Fruit fly (Drosophila melanogaster) whole organism, embryonic: Measurements from ENCODE around the gene VhaAC39-1.

Experiments
- Blimp-1 ChIP-seq: fragments of 200-800 bp; sonication (Bioruptor generic); optimal IDR thresholded peaks from 3 replicates; lab custom pipeline; 2018; ENCODE audit warnings: missing biosample characterization, missing genetic modification characterization, mild to moderate bottlenecking, moderate library complexity, missing genetic modification reagents
- CG10366 ChIP-seq: fragments of 200-800 bp; sonication (Bioruptor generic); IDR thresholded peaks from 2 replicates; pipeline ENCODE4 v1.3.6; 2022; ENCODE audit warnings: missing biosample characterization, missing genetic modification characterization
- CG12769 ChIP-seq: fragments of 200-800 bp; sonication (Bioruptor generic); optimal IDR thresholded peaks from 2 replicates; lab custom pipeline; 2019; ENCODE audit warnings: missing biosample characterization, mild to moderate bottlenecking, missing genetic modification characterization, moderate library complexity
- CG13296 ChIP-seq: fragments of 200-800 bp; sonication (Bioruptor generic); optimal IDR thresholded peaks from 3 replicates; lab custom pipeline; 2018; ENCODE audit warnings: missing biosample characterization, mild to moderate bottlenecking, missing genetic modification characterization
- CG14050 ChIP-seq: fragments of 200-800 bp; sonication (Bioruptor generic); IDR thresholded peaks from 3 replicates; pipeline ENCODE4 v1.3.6; 2022; ENCODE audit warnings: missing biosample characterization, missing genetic modification characterization
- CG1603 ChIP-seq: fragments of 200-800 bp; sonication (Bioruptor generic); optimal IDR thresholded peaks from 2 replicates; lab custom pipeline; 2019; ENCODE audit warnings: missing biosample characterization, mild to moderate bottlenecking, missing genetic modification characterization, moderate library complexity
- CG17568 ChIP-seq: fragments of 200-800 bp; sonication (Bioruptor generic); optimal IDR thresholded peaks from 2 replicates; lab custom pipeline; 2018; ENCODE audit warnings: missing biosample characterization, mild to moderate bottlenecking, missing genetic modification characterization, moderate library complexity
- CG17912 ChIP-seq: fragments of 200-800 bp; sonication (Bioruptor generic); optimal IDR thresholded peaks from 2 replicates; lab custom pipeline; 2018; ENCODE audit warnings: missing biosample characterization, mild to moderate bottlenecking, missing genetic modification characterization
- CG3838 ChIP-seq: fragments of 200-800 bp; sonication (Bioruptor generic); optimal IDR thresholded peaks from 3 replicates; lab custom pipeline; 2016; ENCODE audit warnings: missing biosample characterization, missing genetic modification characterization
- CG4282 ChIP-seq: fragments of 200-800 bp; sonication (Bioruptor generic); optimal IDR thresholded peaks from 2 replicates; lab custom pipeline; 2016; ENCODE audit warnings: missing biosample characterization, missing genetic modification characterization
- CG4707 ChIP-seq: fragments of 200-800 bp; sonication (Bioruptor generic); optimal IDR thresholded peaks from 2 replicates; lab custom pipeline; 2018; ENCODE audit warnings: missing biosample characterization, mild to moderate bottlenecking, missing genetic modification characterization, moderate library complexity
- CG5180 ChIP-seq: fragments of 200-800 bp; sonication (Bioruptor generic); optimal IDR thresholded peaks from 3 replicates; lab custom pipeline; 2017; ENCODE audit warnings: missing biosample characterization, missing genetic modification characterization, mild to moderate bottlenecking, moderate library complexity, missing genetic modification reagents
- Dad ChIP-seq: fragments of 200-800 bp; sonication (Bioruptor generic); optimal IDR thresholded peaks from 3 replicates; lab custom pipeline; 2016; ENCODE audit warnings: missing biosample characterization, missing genetic modification characterization
- Deaf1 ChIP-seq: fragments of 200-800 bp; optimal IDR thresholded peaks from 3 replicates; lab custom pipeline; 2019; ENCODE audit warnings: missing biosample characterization, mild to moderate bottlenecking, missing genetic modification characterization, moderate library complexity
- Dip2 ChIP-seq: fragments of 200-800 bp; sonication (Bioruptor generic); IDR thresholded peaks from 2 replicates; pipeline ENCODE4 v1.3.6; 2022; ENCODE audit warnings: missing biosample characterization, missing genetic modification characterization
- Eip74EF ChIP-seq, 2 experiments: fragments of 200-800 bp in 1 of 2; fragments of >200 bp in 1 of 2; sonication (Bioruptor generic) in 1 of 2; optimal IDR thresholded peaks; 2 replicates each; lab custom pipeline; 2017 to 2019; ENCODE audit warnings: missing biosample characterization in 2 of 2, missing genetic modification characterization in 2 of 2, mild to moderate bottlenecking in 1 of 2, moderate library complexity in 1 of 2
- GATAe ChIP-seq: fragments of 200-800 bp; sonication (Bioruptor generic); conservative IDR thresholded peaks from 2 replicates; pipeline ENCODE4 v1.3.6; 2022; ENCODE audit warnings: missing biosample characterization, missing genetic modification characterization
- Hey ChIP-seq: fragments of 200-800 bp; sonication (Bioruptor generic); optimal IDR thresholded peaks from 3 replicates; lab custom pipeline; 2018; ENCODE audit warnings: missing biosample characterization, mild to moderate bottlenecking, missing genetic modification characterization
- Lhr ChIP-seq: fragments of 200-800 bp; sonication (Bioruptor generic); optimal IDR thresholded peaks from 3 replicates; lab custom pipeline; 2017; ENCODE audit warnings: mild to moderate bottlenecking, missing biosample characterization, missing genetic modification reagents, missing genetic modification characterization
- Lim3 ChIP-seq: fragments of 200-800 bp; sonication (Bioruptor generic); IDR thresholded peaks from 2 replicates; pipeline ENCODE4 v1.3.6; 2022; ENCODE audit warnings: missing biosample characterization, missing genetic modification characterization
- MTF-1 ChIP-seq: fragments of 200-800 bp; sonication (Bioruptor generic); optimal IDR thresholded peaks from 2 replicates; lab custom pipeline; 2018; ENCODE audit warnings: missing biosample characterization, mild to moderate bottlenecking, missing genetic modification characterization, borderline replicate concordance
- Max ChIP-seq: fragments of 200-800 bp; sonication (Bioruptor generic); optimal IDR thresholded peaks from 2 replicates; lab custom pipeline; 2016; ENCODE audit warnings: missing biosample characterization, mild to moderate bottlenecking, missing genetic modification characterization
- Med ChIP-seq: fragments of 200-800 bp; sonication (Bioruptor generic); peaks from one replicate; lab custom pipeline; 2016; ENCODE audit warnings: missing biosample characterization, missing genetic modification characterization, mild to moderate bottlenecking, inconsistent platforms, moderate library complexity
- Oaz ChIP-seq: fragments of 200-800 bp; sonication (Bioruptor generic); IDR thresholded peaks from 2 replicates; pipeline ENCODE4 v1.3.6; 2022; ENCODE audit warnings: missing biosample characterization, missing genetic modification characterization
- Oli ChIP-seq: fragments of 200-800 bp; sonication (Bioruptor generic); optimal IDR thresholded peaks from 2 replicates; lab custom pipeline; 2018; ENCODE audit warnings: missing biosample characterization, mild to moderate bottlenecking, missing genetic modification characterization, moderate library complexity
- Ravus ChIP-seq: fragments of 200-800 bp; sonication (Bioruptor generic); IDR thresholded peaks from 2 replicates; pipeline ENCODE4 v1.3.6; 2022; ENCODE audit warnings: missing biosample characterization, missing genetic modification characterization
- Rx ChIP-seq: fragments of 200-800 bp; sonication (Bioruptor generic); IDR thresholded peaks from 2 replicates; pipeline ENCODE4 v1.3.6; 2022; ENCODE audit warnings: missing biosample characterization, missing genetic modification characterization
- ase ChIP-seq: fragments of 200-800 bp; sonication (Bioruptor generic); IDR thresholded peaks from 3 replicates; pipeline ENCODE4 v1.3.6; 2022; ENCODE audit warnings: missing biosample characterization, missing genetic modification characterization
- crol ChIP-seq: fragments of 200-800 bp; sonication (Bioruptor generic); IDR thresholded peaks from 2 replicates; pipeline ENCODE4 v1.3.6; 2022; ENCODE audit warnings: missing biosample characterization, missing genetic modification characterization
- ems ChIP-seq: fragments of 200-800 bp; sonication (Bioruptor generic); optimal IDR thresholded peaks from 3 replicates; lab custom pipeline; 2016; ENCODE audit warnings: missing biosample characterization, missing genetic modification characterization
- ewg ChIP-seq: fragments of 200-800 bp; sonication (Bioruptor generic); optimal IDR thresholded peaks from 3 replicates; lab custom pipeline; 2017; ENCODE audit warnings: mild to moderate bottlenecking, missing biosample characterization, missing genetic modification reagents, missing genetic modification characterization
- fd102C ChIP-seq: fragments of 200-800 bp; sonication (Bioruptor generic); optimal IDR thresholded peaks from 2 replicates; lab custom pipeline; 2018; ENCODE audit warnings: missing biosample characterization, mild to moderate bottlenecking, missing genetic modification characterization, moderate library complexity
- gce ChIP-seq: fragments of 200-800 bp; sonication (Bioruptor generic); IDR thresholded peaks from 3 replicates; pipeline ENCODE4 v1.3.6; 2022; ENCODE audit warnings: missing biosample characterization, missing genetic modification characterization
- gcm ChIP-seq: fragments of 200-800 bp; sonication (Bioruptor generic); optimal IDR thresholded peaks from 2 replicates; lab custom pipeline; 2019; ENCODE audit warnings: missing biosample characterization, mild to moderate bottlenecking, missing genetic modification characterization, moderate library complexity
- ham ChIP-seq: fragments of 200-800 bp; sonication (Bioruptor generic); IDR thresholded peaks from 2 replicates; pipeline ENCODE4 v1.3.6; 2022; ENCODE audit warnings: missing biosample characterization, missing genetic modification characterization
- hth ChIP-seq: fragments of >200 bp; optimal IDR thresholded peaks from 2 replicates; lab custom pipeline; 2017; ENCODE audit warnings: inconsistent platforms
- ind ChIP-seq: fragments of 200-800 bp; sonication (Bioruptor generic); optimal IDR thresholded peaks from 3 replicates; lab custom pipeline; 2016; ENCODE audit warnings: missing biosample characterization, missing genetic modification characterization
- oc ChIP-seq: fragments of 200-800 bp; sonication (Bioruptor generic); optimal IDR thresholded peaks from 2 replicates; lab custom pipeline; 2018; ENCODE audit warnings: missing biosample characterization, mild to moderate bottlenecking, missing genetic modification characterization, moderate library complexity
- prd ChIP-seq, 3 experiments: fragments of >200 bp in 2 of 3; fragments of 200-800 bp in 1 of 3; sonication (Bioruptor generic) in 1 of 3; optimal IDR thresholded peaks in 2 of 3; IDR thresholded peaks in 1 of 3; 2 replicates in 2 of 3; 3 replicates in 1 of 3; pipeline versions ENCODE4 v1.3.6 to Lab custom; 2017 to 2022; ENCODE audit warnings: missing biosample characterization in 1 of 3, missing genetic modification characterization in 1 of 3
- sqz ChIP-seq: fragments of 200-800 bp; sonication (Bioruptor generic); optimal IDR thresholded peaks from 3 replicates; lab custom pipeline; 2018; ENCODE audit warnings: missing biosample characterization, mild to moderate bottlenecking, missing genetic modification characterization
- stwl ChIP-seq: fragments of 200-800 bp; sonication (Bioruptor generic); optimal IDR thresholded peaks from 3 replicates; lab custom pipeline; 2018; ENCODE audit warnings: missing biosample characterization, mild to moderate bottlenecking, missing genetic modification characterization, moderate library complexity
- tll ChIP-seq, 2 experiments: fragments of 200-800 bp in 1 of 2; fragments of >200 bp in 1 of 2; sonication (Bioruptor generic) in 1 of 2; optimal IDR thresholded peaks; 2 replicates each; lab custom pipeline; 2017 to 2019; ENCODE audit warnings: missing biosample characterization in 2 of 2, missing genetic modification characterization in 2 of 2, mild to moderate bottlenecking in 1 of 2, moderate library complexity in 1 of 2
- z ChIP-seq: fragments of 200-800 bp; sonication (Bioruptor generic); IDR thresholded peaks from 3 replicates; pipeline ENCODE4 v1.3.6; 2022; ENCODE audit warnings: missing biosample characterization, missing genetic modification characterization
- zen2 ChIP-seq: fragments of 200-800 bp; sonication (Bioruptor generic); IDR thresholded peaks from 3 replicates; pipeline ENCODE4 v1.3.6; 2022; ENCODE audit warnings: missing biosample characterization, missing genetic modification characterization; ENCODE audit not compliant: partially characterized antibody

Gene VhaAC39-1

DNA sequence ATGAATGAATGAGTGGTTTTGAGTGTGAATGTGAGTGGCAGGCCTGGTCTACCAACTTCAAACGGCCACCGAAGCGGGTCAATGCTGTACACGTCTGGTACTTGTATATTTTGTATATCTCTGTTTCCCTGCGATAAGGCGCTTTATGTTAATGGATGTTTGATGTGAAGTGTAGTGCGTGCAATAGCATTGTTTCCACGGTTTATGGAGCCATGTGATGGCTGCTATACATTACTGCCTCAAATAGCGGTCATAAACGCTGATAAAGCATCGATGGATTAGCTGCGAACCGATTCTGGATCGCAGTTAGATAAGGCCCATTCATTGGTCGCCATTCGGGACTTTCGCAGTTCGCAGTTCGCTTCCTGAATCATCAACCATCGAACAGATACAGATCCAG, 5.6 kb upstream of the VhaAC39-1 start (continued):
- TF ChIP-seq CG13296 (GFP tag; lab: Kevin White, UChicago) (peak; percentile 9), CG3838 (no peak), CG14050 (GFP tag; lab: Robert Waterston, UW) (no peak), MTF-1 (no peak), ewg (GFP tag; lab: Kevin White, UChicago) (no peak), stwl (tag; lab: Kevin White, UChicago) (no peak), Eip74EF (GFP tag; optimal IDR thresholded peaks at IDR 0.05; lab: Kevin White, UChicago) (no peak)
- TF ChIP-seq, all 482 proteins: peak for 11

dm6 chrX:3883904-3884303, 3.4 kb downstream of the VhaAC39-1 start, which contains the start of gene CG15239:
TSS of gene CG15239 (plus strand) at chrX:3884168.
- no peak for TF ChIP-seq Ravus (GFP tag; lab: Robert Waterston, UW)
- peak; percentile 97 for TF ChIP-seq CG5180
- peak; percentile 5 for TF ChIP-seq CG12769 (tag; lab: Kevin White, UChicago)
- TF ChIP-seq Med (GFP tag; lab: Kevin White, UChicago), result peak; percentile 28
- no peak for TF ChIP-seq ind
- TF ChIP-seq fd102C, result no peak
- peak; percentile 71 for TF ChIP-seq Deaf1
- TF ChIP-seq Oaz, result no peak
- no peak for TF ChIP-seq Max (GFP tag; lab: Kevin White, UChicago)
- no peak for TF ChIP-seq prd (optimal IDR thresholded peaks at IDR 0.05; lab: Kevin White, UChicago)
- 0 out of 3 replicates have a peak, but pooled peaks have one; percentile 5 for TF ChIP-seq prd (GFP tag; IDR thresholded peaks at IDR 0.05; lab: Robert Waterston, UW)
- 0 out of 3 replicates have a peak, but pooled peaks have one; percentile 21 for TF ChIP-seq zen2 (GFP tag; lab: Robert Waterston, UW)
- TF ChIP-seq, all 482 proteins: peak for 6

DNA sequence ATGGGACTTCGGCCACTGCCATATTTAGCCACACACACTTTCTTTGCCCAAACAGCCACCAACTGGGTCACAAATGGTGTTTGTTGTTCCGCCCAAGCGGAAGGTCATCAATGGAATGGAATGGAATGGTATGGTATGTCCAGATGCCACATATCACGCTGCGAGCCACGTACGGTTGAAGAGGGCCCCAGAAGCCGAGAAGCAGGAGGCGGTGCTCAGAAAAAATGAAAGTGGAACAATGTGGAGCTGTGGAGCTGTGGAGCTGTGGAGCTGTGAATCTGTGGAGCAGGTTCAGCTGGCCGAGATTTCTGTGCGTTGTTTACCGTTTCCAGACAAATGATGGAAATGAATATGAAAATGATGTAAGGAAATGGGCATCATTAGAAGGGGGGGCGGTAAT, 6.2 kb downstream of the VhaAC39-1 start:
- TF ChIP-seq Blimp-1 (GFP tag; lab: Kevin White, UChicago), result peak; percentile 90
- TF ChIP-seq oc (tag; lab: Kevin White, UChicago), result peak; percentile 65
- TF ChIP-seq Lhr (GFP tag; lab: Kevin White, UChicago), result no peak

DNA sequence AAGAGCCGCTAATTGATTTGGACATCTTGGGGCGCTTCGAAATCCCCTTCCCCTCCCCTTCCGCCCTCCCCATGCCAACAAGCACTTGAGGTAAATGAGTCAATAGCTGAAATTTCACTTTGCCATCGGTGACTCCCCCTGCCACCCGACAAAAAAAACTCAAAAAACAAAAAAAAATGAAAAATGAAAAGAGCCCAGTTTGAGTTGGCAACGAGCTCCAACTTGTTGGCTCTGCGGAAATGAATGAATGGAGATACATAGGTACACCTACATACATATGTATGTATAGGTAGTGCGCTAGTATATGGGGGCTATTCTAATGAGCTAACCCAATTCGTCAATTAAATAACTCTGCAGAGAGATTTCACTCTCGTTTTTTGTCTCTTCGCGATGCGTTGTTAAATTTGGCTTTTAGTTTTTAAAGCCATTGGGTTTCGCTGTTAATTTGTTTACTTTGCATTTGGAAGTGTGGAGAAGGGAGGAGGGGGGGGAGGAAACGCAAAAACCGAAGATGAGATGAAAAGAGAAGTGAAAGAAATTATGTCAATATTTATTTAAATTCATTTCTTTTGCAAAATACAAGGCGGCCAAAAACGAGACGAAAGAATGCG, 7.2 kb downstream of the VhaAC39-1 start:
- TF ChIP-seq CG10366 (GFP tag; lab: Robert Waterston, UW) (no peak), GATAe (GFP tag; lab: Robert Waterston, UW) (no peak), CG17568 (no peak), CG1603 (no peak), Hey (tag; lab: Kevin White, UChicago) (no peak), tll (GFP tag; optimal IDR thresholded peaks at IDR 0.05; lab: Kevin White, UChicago) (no peak), ase (GFP tag; lab: Robert Waterston, UW) (no peak), Dip2 (GFP tag; lab: Robert Waterston, UW) (no peak), Lim3 (GFP tag; lab: Robert Waterston, UW) (no peak), Oli (no peak), z (GFP tag; lab: Robert Waterston, UW) (peak; percentile 74; the same call in 2 of the 3 replicates), Blimp-1 (GFP tag; lab: Kevin White, UChicago) (peak; percentile 84), Rx (no peak), sqz (GFP tag; lab: Kevin White, UChicago) (peak; percentile 50), CG17912 (no peak), gce (GFP tag; lab: Robert Waterston, UW) (no peak), Dad (GFP tag; lab: Kevin White, UChicago) (no peak), Med (GFP tag; lab: Kevin White, UChicago) (peak; percentile 51), ems (no peak), gcm (GFP tag; lab: Kevin White, UChicago) (no peak), ham (GFP tag; lab: Robert Waterston, UW) (no peak), hth (lab: Kevin White, UChicago) (no peak), CG4707 (no peak), stwl (tag; lab: Kevin White, UChicago) (no peak), CG4282 (GFP tag; lab: Kevin White, UChicago) (no peak), crol (GFP tag; lab: Robert Waterston, UW) (0 out of 2 replicates have a peak, but pooled peaks have one; percentile 14)
